Worm (Caenorhabditis elegans) whole organism, L1 larva: ENCODE measurements around the gene cdc-42.

ENCODE experiments used
- C04F5.9 ChIP-seq: sonication (generic microtip); optimal IDR thresholded peaks from 2 replicates; lab custom pipeline; 2016; ENCODE audit warnings: missing genetic modification characterization, missing compliant biosample characterization
- C16A3.4 ChIP-seq: fragments of 150-350 bp; optimal IDR thresholded peaks from 2 replicates; lab custom pipeline; 2014; ENCODE audit warnings: missing biosample characterization, missing genetic modification characterization
- C34B4.2 ChIP-seq: sonication (generic microtip); optimal IDR thresholded peaks from 2 replicates; lab custom pipeline; 2017; ENCODE audit warnings: mild to moderate bottlenecking, missing genetic modification characterization, missing compliant biosample characterization
- F16B12.6 ChIP-seq: fragments of 150-350 bp; optimal IDR thresholded peaks from 2 replicates; lab custom pipeline; 2014; ENCODE audit warnings: missing biosample characterization, missing genetic modification characterization
- Y116A8C.19 ChIP-seq: sonication (generic microtip); optimal IDR thresholded peaks from 2 replicates; lab custom pipeline; 2016; ENCODE audit warnings: missing compliant biosample characterization, missing genetic modification characterization, borderline replicate concordance
- aha-1 ChIP-seq: fragments of 150-350 bp; optimal IDR thresholded peaks from 2 replicates; lab custom pipeline; 2014; ENCODE audit warnings: missing biosample characterization, missing genetic modification characterization
- alr-1 ChIP-seq: fragments of 200-800 bp; sonication (Bioruptor generic); optimal IDR thresholded peaks from 2 replicates; lab custom pipeline; 2018; ENCODE audit warnings: borderline replicate concordance, mild to moderate bottlenecking, missing genetic modification characterization, missing compliant biosample characterization
- aly-2 ChIP-seq: fragments of 150-350 bp; optimal IDR thresholded peaks from 2 replicates; lab custom pipeline; 2014; ENCODE audit warnings: missing biosample characterization, missing genetic modification characterization
- ama-1 ChIP-seq: fragments of 150-350 bp; optimal IDR thresholded peaks from 2 replicates; lab custom pipeline; 2014
- blmp-1 ChIP-seq: fragments of 150-350 bp; optimal IDR thresholded peaks from 2 replicates; lab custom pipeline; 2014; ENCODE audit warnings: missing biosample characterization, missing genetic modification characterization
- ceh-63 ChIP-seq: fragments of 200-800 bp; sonication (Bioruptor generic); optimal IDR thresholded peaks from 2 replicates; lab custom pipeline; 2018; ENCODE audit warnings: mild to moderate bottlenecking, missing genetic modification characterization, missing compliant biosample characterization
- ceh-8 ChIP-seq: fragments of 200-800 bp; sonication (Bioruptor generic); optimal IDR thresholded peaks from 2 replicates; lab custom pipeline; 2018; ENCODE audit warnings: mild to moderate bottlenecking, missing genetic modification characterization, moderate library complexity, missing compliant biosample characterization
- ceh-88 ChIP-seq: fragments of 200-800 bp; sonication (Bioruptor generic); IDR thresholded peaks from 2 replicates; pipeline ENCODE4 v1.3.6; 2022; ENCODE audit warnings: missing genetic modification characterization, missing compliant biosample characterization
- ceh-90 ChIP-seq: sonication (generic microtip); optimal IDR thresholded peaks from 2 replicates; lab custom pipeline; 2016; ENCODE audit warnings: missing genetic modification characterization, missing compliant biosample characterization
- dpl-1 ChIP-seq, 3 experiments: fragments of 150-350 bp in 2 of 3; sonication (generic microtip) in 1 of 3; optimal IDR thresholded peaks; 2 replicates each; lab custom pipeline; 2014 to 2017; ENCODE audit warnings: missing biosample characterization in 3 of 3, missing genetic modification characterization in 3 of 3, missing genetic modification reagents in 3 of 3
- efl-1 ChIP-seq, 4 experiments: fragments of 150-350 bp; optimal IDR thresholded peaks in 3 of 4; peaks in 1 of 4; 1 replicate in 1 of 4; 2 replicates in 3 of 4; lab custom pipeline; 2014; ENCODE audit warnings: missing biosample characterization in 2 of 4, missing genetic modification characterization in 2 of 4, missing genetic modification reagents in 2 of 4
- efl-3 ChIP-seq: fragments of 200-800 bp; sonication (Bioruptor generic); optimal IDR thresholded peaks from 2 replicates; lab custom pipeline; 2018; ENCODE audit warnings: mild to moderate bottlenecking, missing genetic modification characterization, missing compliant biosample characterization
- egl-27 ChIP-seq, 2 experiments: fragments of 150-350 bp in 1 of 2; sonication (generic microtip); optimal IDR thresholded peaks; 3 replicates each; lab custom pipeline; 2017 to 2018; ENCODE audit warnings: missing biosample characterization in 2 of 2, missing genetic modification characterization in 2 of 2, missing genetic modification reagents in 2 of 2
- elt-2 ChIP-seq: sonication (generic microtip); optimal IDR thresholded peaks from 2 replicates; lab custom pipeline; 2016; ENCODE audit warnings: missing genetic modification characterization, mild to moderate bottlenecking, inconsistent platforms, missing compliant biosample characterization, missing genetic modification reagents
- elt-3 ChIP-seq, 6 experiments: fragments of 150-350 bp in 1 of 6; sonication (generic microtip); optimal IDR thresholded peaks; 2 replicates each; lab custom pipeline; 2017 to 2018; ENCODE audit warnings: missing biosample characterization in 6 of 6, missing genetic modification characterization in 6 of 6, inconsistent platforms in 1 of 6
- ets-5 ChIP-seq: fragments of 200-800 bp; sonication (Bioruptor generic); IDR thresholded peaks from 2 replicates; pipeline ENCODE4 v1.3.6; 2022; ENCODE audit warnings: missing genetic modification characterization, missing compliant biosample characterization
- fkh-10 ChIP-seq: sonication (generic microtip); optimal IDR thresholded peaks from 2 replicates; lab custom pipeline; 2017; ENCODE audit warnings: missing biosample characterization, missing genetic modification reagents, missing genetic modification characterization
- fos-1 ChIP-seq: fragments of 150-350 bp; optimal IDR thresholded peaks from 2 replicates; lab custom pipeline; 2014; ENCODE audit warnings: missing biosample characterization, missing genetic modification characterization
- hlh-17 ChIP-seq: fragments of 200-800 bp; sonication (Bioruptor generic); optimal IDR thresholded peaks from 2 replicates; lab custom pipeline; 2018; ENCODE audit warnings: missing genetic modification characterization, mild to moderate bottlenecking, missing compliant biosample characterization, moderate library complexity, borderline replicate concordance
- hpl-2 ChIP-seq: fragments of 150-350 bp; optimal IDR thresholded peaks from 2 replicates; lab custom pipeline; 2014; ENCODE audit warnings: missing biosample characterization, missing genetic modification reagents, missing genetic modification characterization
- lin-13 ChIP-seq: fragments of 150-350 bp; optimal IDR thresholded peaks from 2 replicates; lab custom pipeline; 2014; ENCODE audit warnings: missing biosample characterization, missing genetic modification reagents, missing genetic modification characterization
- lin-14 ChIP-seq: fragments of 200-800 bp; sonication (Bioruptor generic); optimal IDR thresholded peaks from 2 replicates; lab custom pipeline; 2018; ENCODE audit warnings: mild to moderate bottlenecking, missing genetic modification characterization, moderate library complexity, missing compliant biosample characterization
- lin-15B ChIP-seq: fragments of 150-350 bp; sonication (generic microtip); optimal IDR thresholded peaks from 3 replicates; lab custom pipeline; 2014; ENCODE audit warnings: missing biosample characterization, missing genetic modification characterization
- lin-39 ChIP-seq: fragments of 150-350 bp; optimal IDR thresholded peaks from 2 replicates; lab custom pipeline; 2014; ENCODE audit warnings: missing biosample characterization, missing genetic modification reagents, missing genetic modification characterization
- mab-9 ChIP-seq: fragments of 200-800 bp; sonication (Bioruptor generic); IDR thresholded peaks from 2 replicates; pipeline ENCODE4 v1.3.6; 2022; ENCODE audit warnings: missing genetic modification reagents, missing genetic modification characterization, missing compliant biosample characterization
- nhr-12 ChIP-seq: sonication (generic microtip); optimal IDR thresholded peaks from 2 replicates; lab custom pipeline; 2017; ENCODE audit warnings: missing biosample characterization, missing genetic modification characterization
- nhr-19 ChIP-seq: fragments of 200-800 bp; sonication (Bioruptor generic); conservative IDR thresholded peaks from 2 replicates; pipeline ENCODE4 v1.3.6; 2022; ENCODE audit warnings: missing genetic modification characterization, missing compliant biosample characterization
- nhr-20 ChIP-seq: sonication (generic microtip); optimal IDR thresholded peaks from 2 replicates; lab custom pipeline; 2016; ENCODE audit warnings: mild to moderate bottlenecking, missing genetic modification characterization, missing compliant biosample characterization
- nhr-237 ChIP-seq: fragments of 150-350 bp; optimal IDR thresholded peaks from 2 replicates; lab custom pipeline; 2014; ENCODE audit warnings: missing biosample characterization, missing genetic modification characterization
- nhr-76 ChIP-seq: sonication (generic microtip); optimal IDR thresholded peaks from 2 replicates; lab custom pipeline; 2017; ENCODE audit warnings: missing biosample characterization, missing genetic modification characterization
- nhr-77 ChIP-seq: fragments of 150-350 bp; optimal IDR thresholded peaks from 2 replicates; lab custom pipeline; 2014; ENCODE audit warnings: missing biosample characterization, missing genetic modification characterization
- nhr-85 ChIP-seq: sonication (generic microtip); peaks from one replicate; lab custom pipeline; 2016; ENCODE audit warnings: missing genetic modification characterization, inconsistent platforms, missing compliant biosample characterization
- nhr-90 ChIP-seq: sonication (generic microtip); optimal IDR thresholded peaks from 2 replicates; lab custom pipeline; 2016; ENCODE audit warnings: mild to moderate bottlenecking, missing genetic modification characterization, missing compliant biosample characterization; ENCODE audit not compliant: poor library complexity
- pqm-1 ChIP-seq: sonication (generic microtip); optimal IDR thresholded peaks from 3 replicates; lab custom pipeline; 2017; ENCODE audit warnings: missing biosample characterization, missing genetic modification characterization
- rnt-1 ChIP-seq: sonication (generic microtip); optimal IDR thresholded peaks from 2 replicates; lab custom pipeline; 2016; ENCODE audit warnings: mild to moderate bottlenecking, missing genetic modification characterization, moderate library complexity, missing compliant biosample characterization
- snu-23 ChIP-seq: sonication (generic microtip); optimal IDR thresholded peaks from 2 replicates; lab custom pipeline; 2016; ENCODE audit warnings: missing genetic modification characterization, missing compliant biosample characterization
- sptf-1 ChIP-seq: fragments of 150-350 bp; optimal IDR thresholded peaks from 2 replicates; lab custom pipeline; 2014; ENCODE audit warnings: missing biosample characterization, missing genetic modification characterization
- sup-37 ChIP-seq: fragments of 200-800 bp; sonication (Bioruptor generic); optimal IDR thresholded peaks from 2 replicates; lab custom pipeline; 2018; ENCODE audit warnings: mild to moderate bottlenecking, missing genetic modification characterization, missing compliant biosample characterization
- tbx-2 ChIP-seq: sonication (generic microtip); optimal IDR thresholded peaks from 2 replicates; lab custom pipeline; 2016; ENCODE audit warnings: missing genetic modification characterization, missing compliant biosample characterization
- tlp-1 ChIP-seq: fragments of 150-350 bp; optimal IDR thresholded peaks from 2 replicates; lab custom pipeline; 2014; ENCODE audit warnings: missing biosample characterization, missing genetic modification characterization
- unc-130 ChIP-seq: fragments of 150-350 bp; optimal IDR thresholded peaks from 2 replicates; lab custom pipeline; 2017; ENCODE audit warnings: missing biosample characterization, missing genetic modification characterization, inconsistent platforms
- unc-30 ChIP-seq: sonication (generic microtip); optimal IDR thresholded peaks from 2 replicates; lab custom pipeline; 2017; ENCODE audit warnings: missing biosample characterization, missing genetic modification characterization
- unc-62 ChIP-seq: fragments of 150-350 bp; optimal IDR thresholded peaks from 2 replicates; lab custom pipeline; 2014; ENCODE audit warnings: missing biosample characterization, missing genetic modification reagents, missing genetic modification characterization
- unc-86 ChIP-seq: sonication (generic microtip); optimal IDR thresholded peaks from 2 replicates; lab custom pipeline; 2016; ENCODE audit warnings: missing genetic modification characterization, missing compliant biosample characterization
- unc-98 ChIP-seq: fragments of 200-800 bp; sonication (Bioruptor generic); IDR thresholded peaks from 2 replicates; pipeline ENCODE4 v1.3.6; 2022; ENCODE audit warnings: missing genetic modification characterization, missing compliant biosample characterization
- xbp-1 ChIP-seq: sonication (generic microtip); optimal IDR thresholded peaks from 2 replicates; lab custom pipeline; 2016; ENCODE audit warnings: missing genetic modification characterization, missing compliant biosample characterization
- zag-1 ChIP-seq: fragments of 150-350 bp; optimal IDR thresholded peaks from 2 replicates; lab custom pipeline; 2014; ENCODE audit warnings: missing biosample characterization, missing genetic modification characterization
- ztf-11 ChIP-seq, 2 experiments: sonication (generic microtip); optimal IDR thresholded peaks; 2 replicates each; lab custom pipeline; 2016 to 2017; ENCODE audit warnings: missing genetic modification characterization in 2 of 2, missing biosample characterization in 1 of 2, missing compliant biosample characterization in 1 of 2
- ztf-4 ChIP-seq: fragments of 150-350 bp; optimal IDR thresholded peaks from 2 replicates; lab custom pipeline; 2014; ENCODE audit warnings: missing biosample characterization, missing genetic modification characterization

Gene cdc-42

ce11 chrII:7628640-7629039, 12.4 kb downstream of the cdc-42 start:
- TF ChIP-seq ztf-4 (tag; lab: Kevin White, UChicago) (no peak), elt-2 (tag; lab: Kevin White, UChicago) (no peak), efl-1 (optimal IDR thresholded peaks at IDR 0.05; lab: Kevin White, UChicago) (no peak), efl-1 (GFP tag; optimal IDR thresholded peaks at IDR 0.05 in 1 of 2; lab: Kevin White, UChicago) (peak in 1 of 2 experiments; percentile 31), ceh-88 (GFP tag; lab: Robert Waterston, UW) (no peak), ets-5 (GFP tag; lab: Robert Waterston, UW) (no peak), nhr-76 (tag; lab: Kevin White, UChicago) (no peak), aly-2 (tag; lab: Kevin White, UChicago) (no peak), sptf-1 (tag; lab: Kevin White, UChicago) (no peak), ama-1 (no peak), lin-39 (no peak), F16B12.6 (no peak), mab-9 (GFP tag; lab: Robert Waterston, UW) (no peak), rnt-1 (tag; lab: Kevin White, UChicago) (no peak), hpl-2 (GFP tag; lab: Kevin White, UChicago) (no peak), dpl-1 (GFP tag; optimal IDR thresholded peaks at IDR 0.05; lab: Kevin White, UChicago) (peak in 1 of 3 experiments; percentile 1), egl-27 (tag; optimal IDR thresholded peaks at IDR 0.05; lab: Kevin White, UChicago) (no peak), unc-130 (tag; lab: Kevin White, UChicago) (peak; percentile 65), hlh-17 (GFP tag; lab: Kevin White, UChicago) (no peak), C16A3.4 (tag; lab: Kevin White, UChicago) (no peak), Y116A8C.19 (no peak), aha-1 (tag; lab: Kevin White, UChicago) (no peak), sup-37 (GFP tag; lab: Kevin White, UChicago) (no peak), alr-1 (tag; lab: Kevin White, UChicago) (no peak), nhr-20 (tag; lab: Kevin White, UChicago) (peak; percentile 55), pqm-1 (tag; lab: Kevin White, UChicago) (no peak), lin-15B (tag; lab: Kevin White, UChicago) (no peak), fos-1 (no peak), ceh-90 (tag; lab: Kevin White, UChicago) (no peak), C34B4.2 (tag; lab: Kevin White, UChicago) (no peak), tbx-2 (peak; percentile 63), unc-62 (no peak), elt-3 (tag; optimal IDR thresholded peaks at IDR 0.05; lab: Kevin White, UChicago) (peak in 4 of 6 experiments; percentile 36 to 80 (median 54)), tlp-1 (tag; lab: Kevin White, UChicago) (no peak), nhr-77 (no peak), nhr-237 (tag; lab: Kevin White, UChicago) (no peak), unc-86 (no peak), ztf-11 (tag; optimal IDR thresholded peaks at IDR 0.05; lab: Kevin White, UChicago) (no peak), zag-1 (tag; lab: Kevin White, UChicago) (no peak), ceh-63 (GFP tag; lab: Kevin White, UChicago) (no peak), nhr-12 (tag; lab: Kevin White, UChicago) (no peak), ceh-8 (GFP tag; lab: Kevin White, UChicago) (no peak), nhr-19 (GFP tag; lab: Robert Waterston, UW) (peak; percentile 52), unc-98 (GFP tag; lab: Robert Waterston, UW) (no peak), unc-30 (tag; lab: Kevin White, UChicago) (no peak), C04F5.9 (tag; lab: Kevin White, UChicago) (no peak), nhr-90 (tag; lab: Kevin White, UChicago) (peak; percentile 70), fkh-10 (no peak), lin-13 (GFP tag; lab: Kevin White, UChicago) (no peak), blmp-1 (tag; lab: Kevin White, UChicago) (peak; percentile 71), nhr-85 (peak; percentile 78), efl-3 (no peak), snu-23 (GFP tag; lab: Kevin White, UChicago) (peak; percentile 46), lin-14 (GFP tag; lab: Kevin White, UChicago) (peak; percentile 62), xbp-1 (tag; lab: Kevin White, UChicago) (no peak)
